Fruit fly (Drosophila melanogaster) whole organism, embryonic: ENCODE measurements around the gene CG33552.
A peak's percentile ranks its signal among the peaks of the same experiment; 100 is the strongest.

Experiments used
- CG10147 ChIP-seq: fragments of 200-800 bp; sonication (Bioruptor generic); optimal IDR thresholded peaks from 2 replicates; lab custom pipeline; 2019; ENCODE audit warnings: missing biosample characterization, mild to moderate bottlenecking, missing genetic modification characterization, moderate library complexity
- CG10366 ChIP-seq: fragments of 200-800 bp; sonication (Bioruptor generic); IDR thresholded peaks from 2 replicates; pipeline ENCODE4 v1.3.6; 2022; ENCODE audit warnings: missing biosample characterization, missing genetic modification characterization
- CG10979 ChIP-seq: fragments of 200-800 bp; sonication (Bioruptor generic); optimal IDR thresholded peaks from 2 replicates; lab custom pipeline; 2018; ENCODE audit warnings: missing biosample characterization, mild to moderate bottlenecking, missing genetic modification characterization, moderate library complexity
- CG11085 ChIP-seq: fragments of 200-800 bp; sonication (Bioruptor generic); IDR thresholded peaks from 2 replicates; pipeline ENCODE4 v1.3.6; 2022; ENCODE audit warnings: missing biosample characterization, missing genetic modification characterization
- CG13894 ChIP-seq: fragments of 200-800 bp; sonication (Bioruptor generic); optimal IDR thresholded peaks from 3 replicates; lab custom pipeline; 2018; ENCODE audit warnings: missing biosample characterization, mild to moderate bottlenecking, missing genetic modification characterization, moderate library complexity
- CG15269 ChIP-seq: fragments of 200-800 bp; sonication (Bioruptor generic); optimal IDR thresholded peaks from 2 replicates; lab custom pipeline; 2018; ENCODE audit warnings: missing biosample characterization, mild to moderate bottlenecking, missing genetic modification characterization, moderate library complexity
- CG1602 ChIP-seq: fragments of 200-800 bp; sonication (Bioruptor generic); optimal IDR thresholded peaks from 3 replicates; lab custom pipeline; 2016; ENCODE audit warnings: missing biosample characterization, missing genetic modification characterization
- CG17912 ChIP-seq: fragments of 200-800 bp; sonication (Bioruptor generic); optimal IDR thresholded peaks from 2 replicates; lab custom pipeline; 2018; ENCODE audit warnings: missing biosample characterization, mild to moderate bottlenecking, missing genetic modification characterization
- CG18476 ChIP-seq: fragments of 200-800 bp; sonication (Bioruptor generic); optimal IDR thresholded peaks from 2 replicates; lab custom pipeline; 2016; ENCODE audit warnings: missing biosample characterization, mild to moderate bottlenecking, missing genetic modification characterization
- CG18764 ChIP-seq: fragments of 200-800 bp; sonication (Bioruptor generic); optimal IDR thresholded peaks from 3 replicates; lab custom pipeline; 2016; ENCODE audit warnings: missing biosample characterization, missing genetic modification characterization
- CG31441 ChIP-seq: fragments of 200-800 bp; sonication (Bioruptor generic); IDR thresholded peaks from 2 replicates; pipeline ENCODE4 v1.3.6; 2022; ENCODE audit warnings: missing biosample characterization, missing genetic modification characterization
- CG32772 ChIP-seq: fragments of 200-800 bp; sonication (Bioruptor generic); IDR thresholded peaks from 2 replicates; pipeline ENCODE4 v1.3.6; 2022; ENCODE audit warnings: missing biosample characterization, missing genetic modification characterization
- CG3847 ChIP-seq: fragments of 200-800 bp; sonication (Bioruptor generic); IDR thresholded peaks from 2 replicates; pipeline ENCODE4 v1.3.6; 2022; ENCODE audit warnings: missing biosample characterization, missing genetic modification characterization
- CG7745 ChIP-seq: fragments of 200-800 bp; sonication (Bioruptor generic); optimal IDR thresholded peaks from 2 replicates; lab custom pipeline; 2018; ENCODE audit warnings: missing biosample characterization, mild to moderate bottlenecking, missing genetic modification characterization, moderate library complexity
- Camta ChIP-seq: fragments of 200-800 bp; sonication (Bioruptor generic); optimal IDR thresholded peaks from 2 replicates; lab custom pipeline; 2016; ENCODE audit warnings: missing biosample characterization, missing genetic modification characterization
- Dp ChIP-seq: fragments of 200-800 bp; sonication (Bioruptor generic); optimal IDR thresholded peaks from 2 replicates; lab custom pipeline; 2018; ENCODE audit warnings: missing biosample characterization, mild to moderate bottlenecking, missing genetic modification characterization, moderate library complexity
- Drgx ChIP-seq: fragments of 200-800 bp; sonication (Bioruptor generic); IDR thresholded peaks from 2 replicates; pipeline ENCODE4 v1.3.6; 2022; ENCODE audit warnings: missing biosample characterization, missing genetic modification characterization
- E2f1 ChIP-seq: fragments of 200-800 bp; sonication (Bioruptor generic); IDR thresholded peaks from 2 replicates; pipeline ENCODE4 v1.3.6; 2022; ENCODE audit warnings: missing biosample characterization, missing genetic modification characterization
- Ets65A ChIP-seq: fragments of 200-800 bp; sonication (Bioruptor generic); peaks from one replicate; lab custom pipeline; 2016; ENCODE audit warnings: missing biosample characterization, missing genetic modification characterization
- Fer2 ChIP-seq: fragments of 200-800 bp; sonication (Bioruptor generic); optimal IDR thresholded peaks from 2 replicates; lab custom pipeline; 2018; ENCODE audit warnings: missing biosample characterization, mild to moderate bottlenecking, missing genetic modification characterization, moderate library complexity
- HLH4C ChIP-seq: fragments of 200-800 bp; sonication (Bioruptor generic); IDR thresholded peaks from 3 replicates; pipeline ENCODE4 v1.3.6; 2022; ENCODE audit warnings: missing biosample characterization, missing genetic modification characterization; ENCODE audit not compliant: partially characterized antibody
- HLH54F ChIP-seq: fragments of 200-800 bp; sonication (Bioruptor generic); optimal IDR thresholded peaks from 3 replicates; lab custom pipeline; 2016; ENCODE audit warnings: missing biosample characterization, missing genetic modification characterization
- Hand ChIP-seq: fragments of 200-800 bp; sonication (Bioruptor generic); optimal IDR thresholded peaks from 2 replicates; lab custom pipeline; 2017; ENCODE audit warnings: mild to moderate bottlenecking, missing biosample characterization, missing genetic modification reagents, missing genetic modification characterization
- HmgZ ChIP-seq: fragments of 200-800 bp; sonication (Bioruptor generic); optimal IDR thresholded peaks from 2 replicates; lab custom pipeline; 2018; ENCODE audit warnings: missing biosample characterization, mild to moderate bottlenecking, missing genetic modification characterization
- Hr78 ChIP-seq, 2 experiments: fragments of 200-800 bp in 1 of 2; fragments of >200 bp in 1 of 2; sonication (Bioruptor generic) in 1 of 2; optimal IDR thresholded peaks; 2 replicates each; lab custom pipeline; 2017 to 2019; ENCODE audit warnings: missing biosample characterization in 2 of 2, missing genetic modification characterization in 2 of 2, mild to moderate bottlenecking in 1 of 2, moderate library complexity in 1 of 2
- Jarid2 ChIP-seq: fragments of 200-800 bp; sonication (Bioruptor generic); optimal IDR thresholded peaks from 3 replicates; lab custom pipeline; 2017; ENCODE audit warnings: mild to moderate bottlenecking, missing biosample characterization, missing genetic modification reagents, missing genetic modification characterization
- Lpt ChIP-seq: fragments of >200 bp; optimal IDR thresholded peaks from 2 replicates; lab custom pipeline; 2018; ENCODE audit warnings: missing biosample characterization, missing genetic modification characterization
- MBD-R2 ChIP-seq: fragments of 200-800 bp; sonication (Bioruptor generic); IDR thresholded peaks from 2 replicates; pipeline ENCODE4 v1.3.6; 2022; ENCODE audit warnings: missing biosample characterization, missing genetic modification characterization
- NC2α ChIP-seq: fragments of 200-800 bp; sonication (Bioruptor generic); optimal IDR thresholded peaks from 2 replicates; lab custom pipeline; 2016; ENCODE audit warnings: missing biosample characterization, missing genetic modification characterization
- Sry-β ChIP-seq: fragments of 200-800 bp; sonication (Bioruptor generic); optimal IDR thresholded peaks from 2 replicates; lab custom pipeline; 2018; ENCODE audit warnings: missing biosample characterization, mild to moderate bottlenecking, missing genetic modification characterization, moderate library complexity
- Stat92E ChIP-seq, 3 experiments: fragments of >200 bp in 2 of 3; fragments of 200-800 bp in 1 of 3; sonication (Bioruptor generic) in 1 of 3; optimal IDR thresholded peaks; 2 replicates each; lab custom pipeline; 2017 to 2019; ENCODE audit warnings: missing biosample characterization in 3 of 3, missing genetic modification characterization in 3 of 3, mild to moderate bottlenecking in 1 of 3, moderate library complexity in 1 of 3
- Xbp1 ChIP-seq: fragments of 200-800 bp; sonication (Bioruptor generic); optimal IDR thresholded peaks from 3 replicates; lab custom pipeline; 2016; ENCODE audit warnings: missing biosample characterization, mild to moderate bottlenecking, missing genetic modification characterization
- ab ChIP-seq: fragments of 200-800 bp; sonication (Bioruptor generic); optimal IDR thresholded peaks from 2 replicates; lab custom pipeline; 2016; ENCODE audit warnings: missing biosample characterization, missing genetic modification characterization
- bigmax ChIP-seq: fragments of 200-800 bp; sonication (Bioruptor generic); optimal IDR thresholded peaks from 2 replicates; lab custom pipeline; 2018; ENCODE audit warnings: missing biosample characterization, mild to moderate bottlenecking, missing genetic modification characterization
- cwo ChIP-seq: fragments of 200-800 bp; sonication (Bioruptor generic); optimal IDR thresholded peaks from 3 replicates; lab custom pipeline; 2017; ENCODE audit warnings: missing biosample characterization, missing genetic modification characterization, mild to moderate bottlenecking, moderate library complexity, missing genetic modification reagents
- disco-r ChIP-seq: fragments of 200-800 bp; sonication (Bioruptor generic); optimal IDR thresholded peaks from 2 replicates; lab custom pipeline; 2016; ENCODE audit warnings: missing biosample characterization, missing genetic modification characterization
- dmrt99B ChIP-seq: fragments of 200-800 bp; sonication (Bioruptor generic); optimal IDR thresholded peaks from 2 replicates; lab custom pipeline; 2018; ENCODE audit warnings: missing biosample characterization, mild to moderate bottlenecking, missing genetic modification characterization, moderate library complexity
- dysf ChIP-seq: fragments of 200-800 bp; sonication (Bioruptor generic); IDR thresholded peaks from 3 replicates; pipeline ENCODE4 v1.3.6; 2022; ENCODE audit warnings: missing biosample characterization, missing genetic modification characterization
- fd3F ChIP-seq: fragments of 200-800 bp; sonication (Bioruptor generic); optimal IDR thresholded peaks from 2 replicates; lab custom pipeline; 2018; ENCODE audit warnings: missing biosample characterization, mild to moderate bottlenecking, missing genetic modification characterization, moderate library complexity
- grau ChIP-seq: fragments of 200-800 bp; optimal IDR thresholded peaks from 3 replicates; lab custom pipeline; 2019; ENCODE audit warnings: missing biosample characterization, mild to moderate bottlenecking, missing genetic modification characterization, moderate library complexity
- h ChIP-seq: fragments of >200 bp; optimal IDR thresholded peaks from 2 replicates; lab custom pipeline; 2017
- hbn ChIP-seq: fragments of 200-800 bp; sonication (Bioruptor generic); IDR thresholded peaks from 2 replicates; pipeline ENCODE4 v1.3.6; 2022; ENCODE audit warnings: missing biosample characterization, missing genetic modification characterization; ENCODE audit not compliant: partially characterized antibody
- inv ChIP-seq: fragments of 200-800 bp; sonication (Bioruptor generic); IDR thresholded peaks from 2 replicates; pipeline ENCODE4 v1.3.6; 2022; ENCODE audit warnings: missing biosample characterization, missing genetic modification characterization; ENCODE audit not compliant: partially characterized antibody
- mirr ChIP-seq: fragments of 200-800 bp; sonication (Bioruptor generic); optimal IDR thresholded peaks from 3 replicates; lab custom pipeline; 2018; ENCODE audit warnings: missing biosample characterization, mild to moderate bottlenecking, missing genetic modification characterization
- pzg ChIP-seq: fragments of 200-800 bp; sonication (Bioruptor generic); optimal IDR thresholded peaks from 3 replicates; lab custom pipeline; 2018; ENCODE audit warnings: missing biosample characterization, mild to moderate bottlenecking, missing genetic modification characterization, moderate library complexity
- sens ChIP-seq: fragments of 200-800 bp; sonication (Bioruptor generic); peaks from one replicate; lab custom pipeline; 2016; ENCODE audit warnings: missing biosample characterization, missing genetic modification characterization
- seq ChIP-seq: fragments of 200-800 bp; sonication (Bioruptor generic); IDR thresholded peaks from 2 replicates; pipeline ENCODE4 v1.3.6; 2022; ENCODE audit warnings: missing biosample characterization, missing genetic modification characterization
- slou ChIP-seq: fragments of 200-800 bp; sonication (Bioruptor generic); optimal IDR thresholded peaks from 3 replicates; lab custom pipeline; 2016; ENCODE audit warnings: missing biosample characterization, missing genetic modification characterization
- twi ChIP-seq: fragments of 200-800 bp; optimal IDR thresholded peaks from 2 replicates; lab custom pipeline; 2019; ENCODE audit warnings: missing biosample characterization, mild to moderate bottlenecking, missing genetic modification characterization, moderate library complexity
- vfl ChIP-seq: fragments of 200-800 bp; sonication (Bioruptor generic); optimal IDR thresholded peaks from 2 replicates; lab custom pipeline; 2016; ENCODE audit warnings: missing biosample characterization, missing genetic modification characterization

CG33552 gene

DNA sequence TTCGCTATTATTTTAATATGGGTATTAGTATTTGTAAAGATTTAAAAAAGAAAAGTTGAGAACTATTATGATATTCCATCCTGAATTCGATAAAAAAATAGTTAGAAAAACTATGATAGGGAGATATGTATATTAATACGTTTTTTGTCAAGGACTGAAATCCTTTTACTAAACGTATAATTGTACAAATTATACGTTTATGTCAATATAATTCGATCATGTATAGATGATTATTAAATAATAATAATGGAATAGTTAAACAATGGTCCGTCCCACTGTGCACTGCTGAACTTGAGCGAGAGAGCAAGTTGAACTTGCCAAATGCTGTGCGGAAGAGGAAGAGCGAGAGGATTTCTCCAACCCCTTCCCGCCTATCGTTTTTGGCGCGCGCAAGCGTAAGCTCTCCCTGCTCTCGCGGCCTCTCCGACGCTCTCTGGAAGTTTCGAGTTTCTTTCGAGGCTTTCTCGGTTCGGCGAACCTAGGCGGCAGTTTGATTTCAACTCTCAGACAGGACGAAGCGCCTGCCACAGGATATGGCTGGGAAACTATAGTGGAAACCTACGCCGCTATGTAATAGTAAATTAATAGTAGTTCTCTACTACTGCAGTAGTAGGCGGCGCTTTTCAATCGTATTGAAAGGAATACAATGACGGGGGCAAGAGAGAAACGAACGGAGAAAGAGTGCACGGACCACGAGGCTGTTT lies 2.8 kb downstream of the CG33552 start (continued):
- TF ChIP-seq dysf (peak; percentile 50; the same call in 2 of the 3 replicates), HLH54F (GFP tag; lab: Kevin White, UChicago) (no peak), pzg (GFP tag; lab: Kevin White, UChicago) (no peak), disco-r (GFP tag; lab: Kevin White, UChicago) (no peak), CG10147 (GFP tag; lab: Kevin White, UChicago) (peak; percentile 70), Drgx (GFP tag; lab: Robert Waterston, UW) (peak; percentile 26), Hand (GFP tag; lab: Kevin White, UChicago) (peak; percentile 72), E2f1 (peak; percentile 45), bigmax (no peak), mirr (GFP tag; lab: Kevin White, UChicago) (no peak), CG1602 (GFP tag; lab: Kevin White, UChicago) (peak; percentile 8), Xbp1 (GFP tag; lab: Kevin White, UChicago) (peak; percentile 46), slou (GFP tag; lab: Kevin White, UChicago) (no peak), HLH4C (no peak), cwo (GFP tag; lab: Kevin White, UChicago) (peak; percentile 75), Stat92E (GFP tag; optimal IDR thresholded peaks at IDR 0.05; lab: Kevin White, UChicago) (no peak), CG7745 (tag; lab: Kevin White, UChicago) (no peak), CG18476 (GFP tag; lab: Kevin White, UChicago) (no peak), NC2α (GFP tag; lab: Kevin White, UChicago) (no peak), twi (tag; lab: Kevin White, UChicago) (peak; percentile 15), HmgZ (tag; lab: Kevin White, UChicago) (no peak), hbn (GFP tag; lab: Robert Waterston, UW) (0 out of 2 replicates have a peak, but pooled peaks have one; percentile 18), CG31441 (GFP tag; lab: Robert Waterston, UW) (peak; percentile 66), seq (no peak), CG13894 (peak; percentile 14), MBD-R2 (GFP tag; lab: Robert Waterston, UW) (no peak), inv (GFP tag; lab: Robert Waterston, UW) (no peak), Camta (GFP tag; lab: Kevin White, UChicago) (no peak), CG18764 (no peak), ab (GFP tag; lab: Kevin White, UChicago) (no peak), CG10979 (tag; lab: Kevin White, UChicago) (peak; percentile 78), dmrt99B (tag; lab: Kevin White, UChicago) (peak; percentile 80), Dp (no peak), Jarid2 (GFP tag; lab: Kevin White, UChicago) (peak; percentile 34), CG3847 (GFP tag; lab: Robert Waterston, UW) (no peak), vfl (GFP tag; lab: Kevin White, UChicago) (no peak), CG11085 (GFP tag; lab: Robert Waterston, UW) (no peak), CG32772 (GFP tag; lab: Robert Waterston, UW) (0 out of 2 replicates have a peak, but pooled peaks have one; percentile 4), CG15269 (tag; lab: Kevin White, UChicago) (peak; percentile 77), Sry-β (no peak), CG17912 (GFP tag; lab: Kevin White, UChicago) (no peak), CG10366 (GFP tag; lab: Robert Waterston, UW) (no peak), Hr78 (GFP tag; optimal IDR thresholded peaks at IDR 0.05; lab: Kevin White, UChicago) (peak in 1 of 2 experiments; percentile 42), Fer2 (tag; lab: Kevin White, UChicago) (peak; percentile 9), grau (tag; lab: Kevin White, UChicago) (peak; percentile 83), Ets65A (GFP tag; lab: Kevin White, UChicago) (no peak), fd3F (GFP tag; lab: Kevin White, UChicago) (peak; percentile 56), h (lab: Kevin White, UChicago) (no peak), sens (GFP tag; lab: Kevin White, UChicago) (peak; percentile 17), Lpt (GFP tag; lab: Kevin White, UChicago) (no peak)
